Fruit fly (Drosophila melanogaster): Measurements from ENCODE around the gene RpS17.

Gene RpS17

dm6 chr3L:9457619-9458092 lies 28.0 kb upstream of the RpS17 start, which contains the start of gene CG3437:
Gene CG3437, minus strand, starts transcription at chr3L:9457669.
- TF ChIP-seq CG17801 (GFP tag; optimal IDR thresholded peaks at IDR 0.05; ENCODE audit: partially characterized antibody): peak; percentile 94

- no peak for TF ChIP-seq CG17801 (GFP tag; optimal IDR thresholded peaks at IDR 0.05; ENCODE audit: partially characterized antibody)
Observed at dm6 chr3L:9456389-9456788, 26.8 kb upstream of the RpS17 start.

dm6 chr3L:9455819-9456388 lies 26.3 kb upstream of the RpS17 start, which contains the start of the genes phol and CG3552:
Gene phol, minus strand, starts transcription at chr3L:9456281.
Gene CG3552, plus strand, starts transcription at chr3L:9456318.
- TF ChIP-seq CG17801 (GFP tag; optimal IDR thresholded peaks at IDR 0.05; ENCODE audit: partially characterized antibody): peak; percentile 9

- no peak for TF ChIP-seq CG17801 (GFP tag; optimal IDR thresholded peaks at IDR 0.05; ENCODE audit: partially characterized antibody)
Observed at dm6 chr3L:9452422-9452821, 22.8 kb upstream of the RpS17 start.

dm6 chr3L:9451522-9452118 lies 22.0 kb upstream of the RpS17 start, which contains the start of the genes CG3448 and ghi:
Gene CG3448, minus strand, starts transcription at chr3L:9451572.
Gene ghi, plus strand, starts transcription at chr3L:9451876.
- peak; percentile 73 for TF ChIP-seq CG17801 (GFP tag; optimal IDR thresholded peaks at IDR 0.05; ENCODE audit: partially characterized antibody)

dm6 chr3L:9447239-9447777 lies 17.7 kb upstream of the RpS17 start:
- TF ChIP-seq CG17801 (GFP tag; optimal IDR thresholded peaks at IDR 0.05; ENCODE audit: partially characterized antibody): peak; percentile 39

dm6 chr3L:9446731-9447238 lies 17.2 kb upstream of the RpS17 start, which contains the start of gene CG3529:
Gene CG3529, plus strand, starts transcription at chr3L:9446864.
- TF ChIP-seq CG17801 (GFP tag; optimal IDR thresholded peaks at IDR 0.05; ENCODE audit: partially characterized antibody): peak; percentile 10

dm6 chr3L:9442625-9443282 lies 13.1 kb upstream of the RpS17 start, which contains the start of gene Srg3:
Gene Srg3, plus strand, starts transcription at chr3L:9443232.
- no peak for TF ChIP-seq CG17801 (GFP tag; optimal IDR thresholded peaks at IDR 0.05; ENCODE audit: partially characterized antibody)

dm6 chr3L:9441907-9442479 lies 12.4 kb upstream of the RpS17 start, which contains the start of the genes Bet3 and Nf-YA:
Gene Bet3, minus strand, starts transcription at chr3L:9442267.
Gene Nf-YA, minus strand, starts transcription at chr3L:9442267.
- peak; percentile 22 for TF ChIP-seq CG17801 (GFP tag; optimal IDR thresholded peaks at IDR 0.05; ENCODE audit: partially characterized antibody)

dm6 chr3L:9438858-9439257 lies 9.2 kb upstream of the RpS17 start:
- TF ChIP-seq CG17801 (GFP tag; optimal IDR thresholded peaks at IDR 0.05; ENCODE audit: partially characterized antibody): no peak

- no peak for TF ChIP-seq CG17801 (GFP tag; optimal IDR thresholded peaks at IDR 0.05; ENCODE audit: partially characterized antibody)
Observed at dm6 chr3L:9435831-9436230, 6.2 kb upstream of the RpS17 start.

- peak; percentile 18 for TF ChIP-seq CG17801 (GFP tag; optimal IDR thresholded peaks at IDR 0.05; ENCODE audit: partially characterized antibody)
Observed at dm6 chr3L:9435315-9435714, 5.7 kb upstream of the RpS17 start, which contains the start of gene CG42526. Gene CG42526, minus strand, starts transcription at chr3L:9435399.

- TF ChIP-seq CG17801 (GFP tag; optimal IDR thresholded peaks at IDR 0.05; ENCODE audit: partially characterized antibody): no peak
Observed at dm6 chr3L:9432810-9433587, 3.4 kb upstream of the RpS17 start.

Measured in ovary, adult (tissue).